Worm (Caenorhabditis elegans) whole organism, L3 larva: ENCODE results near the gene sru-39.

Source experiments
- nhr-76 ChIP-seq: fragments of 150-350 bp; sonication (generic microtip); optimal IDR thresholded peaks from 5 replicates; lab custom pipeline; 2014; ENCODE audit warnings: missing biosample characterization, missing genetic modification characterization
- zag-1 ChIP-seq: fragments of 150-350 bp; optimal IDR thresholded peaks from 2 replicates; lab custom pipeline; 2014; ENCODE audit warnings: missing biosample characterization, missing genetic modification characterization

DNA sequence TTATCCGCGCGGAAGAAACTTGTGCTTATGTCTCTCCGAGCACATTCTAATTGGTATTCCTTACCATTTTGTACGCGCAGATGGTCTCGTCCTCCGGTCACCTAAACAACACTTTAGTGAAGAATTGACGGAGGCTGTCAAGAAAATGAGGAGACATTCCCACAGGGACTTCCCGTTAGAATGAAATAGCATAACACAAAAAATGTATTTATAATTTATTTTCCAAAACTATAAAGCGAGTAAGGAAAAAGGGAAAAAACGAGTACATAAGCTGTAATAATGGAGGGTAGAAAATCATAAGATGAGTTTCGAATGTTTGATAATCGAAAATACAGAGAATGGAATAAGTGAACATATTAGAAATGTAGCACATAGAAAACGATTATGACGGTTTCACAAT lies 27.5 kb upstream of the sru-39 start, which contains the start of gene F46B6.12:
- TF ChIP-seq zag-1 (tag; lab: Kevin White, UChicago) (no peak), nhr-76 (tag; lab: Kevin White, UChicago) (no peak)
